Worm (Caenorhabditis elegans) whole organism, late embryonic: ENCODE results near the gene F49E8.7.
A peak's percentile ranks its signal among the peaks of the same experiment; 100 is the strongest.

Source experiments
- F13H6.1 ChIP-seq: sonication (generic microtip); optimal IDR thresholded peaks from 2 replicates; lab custom pipeline; 2016; ENCODE audit warnings: missing genetic modification characterization, missing compliant biosample characterization
- K02D7.2 ChIP-seq: sonication (generic microtip); optimal IDR thresholded peaks from 2 replicates; lab custom pipeline; 2017; ENCODE audit warnings: mild to moderate bottlenecking, missing genetic modification characterization, missing compliant biosample characterization
- K09A11.1 ChIP-seq: sonication (generic microtip); optimal IDR thresholded peaks from 2 replicates; lab custom pipeline; 2017; ENCODE audit warnings: antibody characterized with exemption, mild to moderate bottlenecking, missing genetic modification characterization, missing compliant biosample characterization; ENCODE audit not compliant: insufficient read depth
- ceh-14 ChIP-seq: sonication (generic microtip); optimal IDR thresholded peaks from 2 replicates; lab custom pipeline; 2016; ENCODE audit warnings: missing genotype, missing genetic modification characterization, missing compliant biosample characterization
- ceh-19 ChIP-seq: fragments of 200-800 bp; sonication (Bioruptor generic); optimal IDR thresholded peaks from 2 replicates; lab custom pipeline; 2018; ENCODE audit warnings: mild to moderate bottlenecking, missing genetic modification characterization, missing compliant biosample characterization
- ceh-22 ChIP-seq: sonication (generic microtip); optimal IDR thresholded peaks from 2 replicates; lab custom pipeline; 2017; ENCODE audit warnings: missing biosample characterization, missing genetic modification characterization
- ceh-24 ChIP-seq: sonication (generic microtip); optimal IDR thresholded peaks from 2 replicates; lab custom pipeline; 2016; ENCODE audit warnings: mild to moderate bottlenecking, missing genetic modification characterization, missing compliant biosample characterization
- ceh-31 ChIP-seq: sonication (generic microtip); optimal IDR thresholded peaks from 2 replicates; lab custom pipeline; 2016; ENCODE audit warnings: missing genetic modification characterization, missing compliant biosample characterization
- ceh-34 ChIP-seq: sonication (generic microtip); optimal IDR thresholded peaks from 2 replicates; lab custom pipeline; 2016; ENCODE audit warnings: mild to moderate bottlenecking, missing genetic modification characterization, missing compliant biosample characterization
- che-1 ChIP-seq: sonication (generic microtip); optimal IDR thresholded peaks from 2 replicates; lab custom pipeline; 2016; ENCODE audit warnings: mild to moderate bottlenecking, missing genetic modification characterization, missing compliant biosample characterization
- dve-1 ChIP-seq: sonication (generic microtip); optimal IDR thresholded peaks from 2 replicates; lab custom pipeline; 2017; ENCODE audit warnings: antibody characterized with exemption, mild to moderate bottlenecking, missing genetic modification characterization, missing compliant biosample characterization
- elt-2 ChIP-seq: sonication (generic microtip); optimal IDR thresholded peaks from 2 replicates; lab custom pipeline; 2016; ENCODE audit warnings: missing genetic modification reagents, missing genetic modification characterization, missing compliant biosample characterization
- fax-1 ChIP-seq: sonication (generic microtip); optimal IDR thresholded peaks from 2 replicates; lab custom pipeline; 2016; ENCODE audit warnings: missing genotype, missing genetic modification characterization, missing compliant biosample characterization
- fkh-10 ChIP-seq: fragments of 150-350 bp; optimal IDR thresholded peaks from 2 replicates; lab custom pipeline; 2014; ENCODE audit warnings: missing biosample characterization, missing genetic modification reagents, missing genetic modification characterization
- fkh-6 ChIP-seq: sonication (generic microtip); optimal IDR thresholded peaks from 2 replicates; lab custom pipeline; 2016; ENCODE audit warnings: missing genetic modification characterization, missing compliant biosample characterization
- hlh-13 ChIP-seq: fragments of 200-800 bp; sonication (Bioruptor generic); optimal IDR thresholded peaks from 2 replicates; lab custom pipeline; 2018; ENCODE audit warnings: mild to moderate bottlenecking, missing genetic modification characterization, missing compliant biosample characterization
- hlh-15 ChIP-seq: sonication (generic microtip); optimal IDR thresholded peaks from 2 replicates; lab custom pipeline; 2016; ENCODE audit warnings: missing genetic modification characterization, missing compliant biosample characterization
- hlh-30 ChIP-seq: sonication (generic microtip); optimal IDR thresholded peaks from 2 replicates; lab custom pipeline; 2017; ENCODE audit warnings: antibody characterized with exemption, missing genetic modification characterization, missing compliant biosample characterization; ENCODE audit not compliant: insufficient read depth
- madf-2 ChIP-seq: sonication (generic microtip); optimal IDR thresholded peaks from 2 replicates; lab custom pipeline; 2017; ENCODE audit warnings: missing genetic modification characterization, missing compliant biosample characterization
- nfya-1 ChIP-seq: sonication (generic microtip); optimal IDR thresholded peaks from 2 replicates; lab custom pipeline; 2017; ENCODE audit warnings: missing genetic modification characterization, mild to moderate bottlenecking, missing compliant biosample characterization, antibody characterized with exemption, moderate library complexity
- nhr-232 ChIP-seq: sonication (generic microtip); optimal IDR thresholded peaks from 2 replicates; lab custom pipeline; 2016; ENCODE audit warnings: missing genetic modification characterization, missing compliant biosample characterization
- odd-2 ChIP-seq: sonication (generic microtip); optimal IDR thresholded peaks from 2 replicates; lab custom pipeline; 2017; ENCODE audit warnings: antibody characterized with exemption, mild to moderate bottlenecking, missing genetic modification characterization, missing compliant biosample characterization
- pag-3 ChIP-seq: sonication (generic microtip); optimal IDR thresholded peaks from 2 replicates; lab custom pipeline; 2016; ENCODE audit warnings: missing compliant biosample characterization, missing genetic modification characterization, borderline replicate concordance
- pat-9 ChIP-seq: fragments of 200-800 bp; sonication (Bioruptor generic); optimal IDR thresholded peaks from 2 replicates; lab custom pipeline; 2018; ENCODE audit warnings: mild to moderate bottlenecking, missing genetic modification characterization, moderate library complexity, missing compliant biosample characterization
- pax-1 ChIP-seq: fragments of 150-350 bp; optimal IDR thresholded peaks from 2 replicates; lab custom pipeline; 2014; ENCODE audit warnings: missing biosample characterization, missing genetic modification characterization
- pha-4 ChIP-seq: fragments of 150-350 bp; optimal IDR thresholded peaks from 2 replicates; lab custom pipeline; 2018; ENCODE audit warnings: missing biosample characterization, missing genetic modification reagents, missing genetic modification characterization
- ref-2 ChIP-seq: sonication (generic microtip); optimal IDR thresholded peaks from 2 replicates; lab custom pipeline; 2016; ENCODE audit warnings: missing genetic modification characterization, missing compliant biosample characterization
- sox-4 ChIP-seq: sonication (generic microtip); optimal IDR thresholded peaks from 2 replicates; lab custom pipeline; 2017; ENCODE audit warnings: mild to moderate bottlenecking, missing genetic modification characterization, inconsistent platforms, missing compliant biosample characterization
- tbx-2 ChIP-seq: sonication (generic microtip); optimal IDR thresholded peaks from 2 replicates; lab custom pipeline; 2016; ENCODE audit warnings: missing genetic modification characterization, missing compliant biosample characterization

F49E8.7 gene

DNA sequence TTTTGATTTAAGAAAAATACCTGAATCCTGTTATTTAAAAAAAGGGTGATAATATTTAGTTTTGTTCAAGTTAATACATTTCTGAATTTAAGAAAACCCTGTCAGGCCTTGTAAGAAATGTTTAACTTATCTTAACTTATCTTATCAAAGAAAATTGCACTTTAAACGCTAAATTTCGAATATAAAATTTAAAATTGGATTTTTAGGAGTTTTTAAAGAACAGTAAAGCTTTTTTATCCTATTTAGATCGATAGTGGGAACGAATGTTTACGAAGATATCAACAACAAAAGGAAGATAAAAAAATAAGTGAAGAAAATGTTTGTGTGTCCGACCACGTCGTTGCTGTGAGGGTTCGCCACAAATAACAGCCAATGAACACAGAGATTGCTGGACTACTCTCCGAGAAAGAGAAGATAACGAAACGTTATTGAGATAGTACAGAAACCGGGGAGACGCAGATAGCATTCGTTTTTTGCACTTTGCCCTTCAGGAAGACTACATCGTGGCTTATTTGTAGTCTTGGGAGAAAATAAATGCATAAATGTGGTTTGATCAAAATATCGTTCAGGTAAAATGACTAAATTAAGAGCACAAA is 3.1 kb downstream of the F49E8.7 start, which contains the start of gene dif-1:
dif-1 (minus strand) TSS at position 51 of the 596 bp plus-strand sequence.
- TF ChIP-seq nhr-232 (tag; lab: Kevin White, UChicago) (no peak), elt-2 (tag; lab: Kevin White, UChicago) (peak; percentile 82), nfya-1 (tag; lab: Kevin White, UChicago) (peak; percentile 33)

DNA sequence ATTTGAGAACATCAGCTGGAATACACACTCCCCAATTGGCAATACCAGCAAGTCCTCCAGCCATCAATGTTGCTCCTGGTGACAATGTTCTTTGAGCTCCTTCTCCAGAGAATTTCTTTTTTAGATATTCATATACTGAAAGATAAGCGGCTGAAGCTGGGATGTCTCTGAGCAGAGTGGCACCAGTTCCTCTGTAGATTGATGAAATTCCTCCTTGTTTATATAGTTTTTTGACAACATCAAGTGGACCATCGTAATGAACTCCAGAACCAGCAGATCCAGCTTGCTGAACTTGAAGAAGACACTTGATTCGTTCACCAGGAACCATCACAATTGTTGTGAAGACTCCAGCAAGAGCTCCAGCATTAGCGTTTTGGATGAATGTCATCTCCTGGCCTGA is 4.1 kb downstream of the F49E8.7 start:
- TF ChIP-seq dve-1 (tag; lab: Kevin White, UChicago): no peak
- TF ChIP-seq fkh-6: no peak
- TF ChIP-seq hlh-13 (GFP tag; lab: Kevin White, UChicago): no peak

DNA sequence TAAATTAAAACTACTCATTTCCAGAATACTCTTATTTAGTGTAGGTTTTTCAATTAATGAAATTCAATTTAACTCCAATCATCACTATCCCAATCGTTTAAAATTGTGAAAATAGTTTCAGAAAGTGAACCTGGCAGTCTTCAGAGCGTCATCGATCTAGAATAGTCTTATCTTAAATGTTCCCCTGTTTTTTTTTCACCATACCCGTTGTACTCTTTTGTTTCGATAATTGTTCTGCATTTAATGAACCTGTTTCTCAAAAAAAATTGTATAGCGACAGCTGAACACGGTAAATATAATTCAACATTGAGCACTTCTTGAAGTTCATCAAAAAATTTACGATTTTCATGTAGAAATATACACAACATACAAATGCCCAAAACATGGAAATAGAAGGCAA is 4.9 kb downstream of the F49E8.7 start:
- TF ChIP-seq ceh-34 (tag; lab: Kevin White, UChicago) (no peak), K09A11.1 (no peak), che-1 (tag; lab: Kevin White, UChicago) (no peak), tbx-2 (tag; lab: Kevin White, UChicago) (no peak), ceh-22 (tag; lab: Kevin White, UChicago) (no peak), nfya-1 (tag; lab: Kevin White, UChicago) (no peak)

DNA sequence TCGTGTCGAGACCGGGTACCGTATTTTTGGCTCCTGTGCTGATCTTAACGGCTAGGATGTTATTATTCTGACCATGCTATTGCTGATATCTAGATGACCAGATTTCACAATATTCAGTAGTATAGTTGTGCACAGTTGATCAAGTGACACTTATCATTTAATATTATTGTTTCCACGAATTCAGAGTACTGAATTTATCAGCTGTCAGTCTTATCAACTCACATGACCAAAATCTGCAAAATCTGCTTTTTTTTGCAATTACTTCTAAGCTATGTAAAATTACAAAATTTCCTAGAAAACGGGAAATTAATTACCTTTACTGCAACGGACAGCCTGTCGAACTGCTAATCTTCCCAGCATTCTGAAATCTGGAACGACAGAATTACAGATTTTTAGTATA is 5.7 kb downstream of the F49E8.7 start, which contains the start of gene pam-1:
pam-1 (minus strand) TSS at position 368 of the 400 bp plus-strand sequence.
- TF ChIP-seq pat-9 (tag; lab: Kevin White, UChicago) (no peak), ref-2 (tag; lab: Kevin White, UChicago) (no peak), odd-2 (tag; lab: Kevin White, UChicago) (no peak), tbx-2 (tag; lab: Kevin White, UChicago) (no peak), fkh-10 (GFP tag; lab: Kevin White, UChicago) (no peak), ceh-24 (tag; lab: Kevin White, UChicago) (no peak), hlh-13 (GFP tag; lab: Kevin White, UChicago) (no peak), fax-1 (tag; lab: Kevin White, UChicago) (no peak), sox-4 (no peak)

DNA sequence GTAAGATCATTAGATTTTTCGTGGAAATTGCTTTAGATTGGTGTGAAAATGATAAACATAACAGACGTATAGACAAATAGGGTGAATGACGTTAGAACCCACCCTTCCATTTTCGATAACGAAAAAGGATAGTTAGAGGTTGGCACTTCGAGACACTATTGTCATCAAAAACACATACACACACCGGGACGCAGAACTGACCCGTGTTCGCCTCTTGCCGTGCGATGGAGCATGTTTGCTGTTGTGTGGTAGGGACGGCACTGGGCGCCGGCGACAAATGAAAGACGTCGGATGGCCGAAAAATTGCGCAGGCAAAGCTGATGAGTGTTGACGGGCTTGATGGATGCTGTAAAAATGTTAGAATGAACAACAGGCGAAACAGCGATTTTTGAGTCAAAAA is 6.3 kb downstream of the F49E8.7 start:
- TF ChIP-seq F13H6.1 (tag; lab: Kevin White, UChicago): no peak
- TF ChIP-seq ceh-14 (tag; lab: Kevin White, UChicago): no peak
- TF ChIP-seq dve-1 (tag; lab: Kevin White, UChicago): no peak
- TF ChIP-seq tbx-2 (tag; lab: Kevin White, UChicago): peak; percentile 1
- TF ChIP-seq pag-3 (tag; lab: Kevin White, UChicago): no peak
- no peak for TF ChIP-seq pha-4 (tag; lab: Kevin White, UChicago)
- TF ChIP-seq, all 69 proteins: peak for 1

ce11 chrIV:7547843-7548578 is 8.2 kb downstream of the F49E8.7 start, which contains the start of the genes cdd-2 and oef-1:
Gene cdd-2 (minus strand): TSS chrIV:7547893.
Gene oef-1 (plus strand): TSS chrIV:7548417.
- no peak for TF ChIP-seq pat-9 (tag; lab: Kevin White, UChicago)
- TF ChIP-seq pax-1 (tag; lab: Kevin White, UChicago): no peak
- no peak for TF ChIP-seq ceh-31 (tag; lab: Kevin White, UChicago)
- no peak for TF ChIP-seq hlh-15 (tag; lab: Kevin White, UChicago)
- no peak for TF ChIP-seq madf-2 (tag; lab: Kevin White, UChicago)
- no peak for TF ChIP-seq fkh-6
- TF ChIP-seq ceh-19: no peak
- TF ChIP-seq hlh-30 (tag; lab: Kevin White, UChicago): no peak
- no peak for TF ChIP-seq ceh-22 (tag; lab: Kevin White, UChicago)
- no peak for TF ChIP-seq K02D7.2 (tag; lab: Kevin White, UChicago)
- TF ChIP-seq, all 69 proteins: peak for 0
